Fruit fly (Drosophila melanogaster) whole organism, embryonic: Measurements from ENCODE around the gene CG34253.

Source experiments
- B-H2 ChIP-seq: fragments of 200-800 bp; sonication (Bioruptor generic); optimal IDR thresholded peaks from 2 replicates; lab custom pipeline; 2018; ENCODE audit warnings: missing biosample characterization, mild to moderate bottlenecking, missing genetic modification characterization
- CG10209 ChIP-seq: fragments of 200-800 bp; sonication (Bioruptor generic); optimal IDR thresholded peaks from 3 replicates; lab custom pipeline; 2017; ENCODE audit warnings: missing biosample characterization, mild to moderate bottlenecking, missing genetic modification characterization, missing genetic modification reagents
- CG10462 ChIP-seq: fragments of 200-800 bp; sonication (Bioruptor generic); optimal IDR thresholded peaks from 2 replicates; lab custom pipeline; 2016; ENCODE audit warnings: missing biosample characterization, missing genetic modification characterization
- CG13287 ChIP-seq: fragments of 200-800 bp; sonication (Bioruptor generic); IDR thresholded peaks from 2 replicates; pipeline ENCODE4 v1.3.6; 2022; ENCODE audit warnings: missing biosample characterization, missing genetic modification characterization; ENCODE audit not compliant: partially characterized antibody
- CG14050 ChIP-seq: fragments of 200-800 bp; sonication (Bioruptor generic); IDR thresholded peaks from 3 replicates; pipeline ENCODE4 v1.3.6; 2022; ENCODE audit warnings: missing biosample characterization, missing genetic modification characterization
- CG15514 ChIP-seq: fragments of 200-800 bp; sonication (Bioruptor generic); optimal IDR thresholded peaks from 3 replicates; lab custom pipeline; 2017; ENCODE audit warnings: missing biosample characterization, missing genetic modification characterization, mild to moderate bottlenecking, moderate library complexity, missing genetic modification reagents
- CG16779 ChIP-seq: fragments of 200-800 bp; sonication (Bioruptor generic); IDR thresholded peaks from 2 replicates; pipeline ENCODE4 v1.3.6; 2022; ENCODE audit warnings: missing biosample characterization, missing genetic modification characterization
- CG17568 ChIP-seq: fragments of 200-800 bp; sonication (Bioruptor generic); optimal IDR thresholded peaks from 2 replicates; lab custom pipeline; 2018; ENCODE audit warnings: missing biosample characterization, mild to moderate bottlenecking, missing genetic modification characterization, moderate library complexity
- CG17802 ChIP-seq: fragments of 200-800 bp; sonication (Bioruptor generic); optimal IDR thresholded peaks from 2 replicates; lab custom pipeline; 2018; ENCODE audit warnings: missing biosample characterization, mild to moderate bottlenecking, missing genetic modification characterization, moderate library complexity
- CG17912 ChIP-seq: fragments of 200-800 bp; sonication (Bioruptor generic); optimal IDR thresholded peaks from 2 replicates; lab custom pipeline; 2018; ENCODE audit warnings: missing biosample characterization, mild to moderate bottlenecking, missing genetic modification characterization
- CG18262 ChIP-seq: fragments of 200-800 bp; optimal IDR thresholded peaks from 3 replicates; lab custom pipeline; 2019; ENCODE audit warnings: missing biosample characterization, mild to moderate bottlenecking, missing genetic modification characterization, moderate library complexity
- CG18619 ChIP-seq: fragments of 200-800 bp; sonication (Bioruptor generic); optimal IDR thresholded peaks from 3 replicates; lab custom pipeline; 2017; ENCODE audit warnings: missing biosample characterization, mild to moderate bottlenecking, missing genetic modification characterization
- CG2202 ChIP-seq: fragments of 200-800 bp; sonication (Bioruptor generic); optimal IDR thresholded peaks from 2 replicates; lab custom pipeline; 2018; ENCODE audit warnings: missing biosample characterization, mild to moderate bottlenecking, missing genetic modification characterization
- CG30431 ChIP-seq: fragments of 200-800 bp; sonication (Bioruptor generic); optimal IDR thresholded peaks from 2 replicates; lab custom pipeline; 2017; ENCODE audit warnings: missing biosample characterization, missing genetic modification characterization
- CG3065 ChIP-seq: fragments of 200-800 bp; sonication (Bioruptor generic); optimal IDR thresholded peaks from 2 replicates; lab custom pipeline; 2016; ENCODE audit warnings: missing biosample characterization, missing genetic modification characterization
- CG3407 ChIP-seq: fragments of 200-800 bp; sonication (Bioruptor generic); optimal IDR thresholded peaks from 2 replicates; lab custom pipeline; 2018; ENCODE audit warnings: missing biosample characterization, mild to moderate bottlenecking, missing genetic modification characterization
- CG4328 ChIP-seq: fragments of 200-800 bp; sonication (Bioruptor generic); optimal IDR thresholded peaks from 3 replicates; lab custom pipeline; 2017; ENCODE audit warnings: missing biosample characterization, missing genetic modification reagents, missing genetic modification characterization
- CG4360 ChIP-seq: fragments of 200-800 bp; sonication (Bioruptor generic); IDR thresholded peaks from 2 replicates; pipeline ENCODE4 v1.3.6; 2022; ENCODE audit warnings: missing biosample characterization, missing genetic modification characterization
- CG6175 ChIP-seq: fragments of 200-800 bp; sonication (Bioruptor generic); IDR thresholded peaks from 3 replicates; pipeline ENCODE4 v1.3.6; 2022; ENCODE audit warnings: missing biosample characterization, missing genetic modification characterization
- CG6654 ChIP-seq: fragments of 200-800 bp; sonication (Bioruptor generic); optimal IDR thresholded peaks from 2 replicates; lab custom pipeline; 2017; ENCODE audit warnings: missing biosample characterization, mild to moderate bottlenecking, missing genetic modification characterization
- CG7372 ChIP-seq: fragments of 200-800 bp; sonication (Bioruptor generic); IDR thresholded peaks from 2 replicates; pipeline ENCODE4 v1.3.6; 2022; ENCODE audit warnings: missing biosample characterization, missing genetic modification characterization
- CG8281 ChIP-seq: fragments of 200-800 bp; sonication (Bioruptor generic); optimal IDR thresholded peaks from 2 replicates; lab custom pipeline; 2018; ENCODE audit warnings: missing biosample characterization, mild to moderate bottlenecking, missing genetic modification characterization, moderate library complexity
- CkIIα-i1 ChIP-seq: fragments of 200-800 bp; sonication (Bioruptor generic); IDR thresholded peaks from 2 replicates; pipeline ENCODE4 v1.3.6; 2022; ENCODE audit warnings: missing biosample characterization, missing genetic modification characterization
- Dek ChIP-seq: fragments of 200-800 bp; sonication (Bioruptor generic); optimal IDR thresholded peaks from 3 replicates; lab custom pipeline; 2019; ENCODE audit warnings: missing biosample characterization, mild to moderate bottlenecking, missing genetic modification characterization, moderate library complexity
- Fer2 ChIP-seq: fragments of 200-800 bp; sonication (Bioruptor generic); optimal IDR thresholded peaks from 2 replicates; lab custom pipeline; 2018; ENCODE audit warnings: missing biosample characterization, mild to moderate bottlenecking, missing genetic modification characterization, moderate library complexity
- GATAe ChIP-seq: fragments of 200-800 bp; sonication (Bioruptor generic); conservative IDR thresholded peaks from 2 replicates; pipeline ENCODE4 v1.3.6; 2022; ENCODE audit warnings: missing biosample characterization, missing genetic modification characterization
- Hand ChIP-seq: fragments of 200-800 bp; sonication (Bioruptor generic); optimal IDR thresholded peaks from 2 replicates; lab custom pipeline; 2017; ENCODE audit warnings: mild to moderate bottlenecking, missing biosample characterization, missing genetic modification reagents, missing genetic modification characterization
- Hmr ChIP-seq: fragments of 200-800 bp; sonication (Bioruptor generic); optimal IDR thresholded peaks from 3 replicates; lab custom pipeline; 2017; ENCODE audit warnings: mild to moderate bottlenecking, missing biosample characterization, missing genetic modification reagents, missing genetic modification characterization
- Lim3 ChIP-seq: fragments of 200-800 bp; sonication (Bioruptor generic); IDR thresholded peaks from 2 replicates; pipeline ENCODE4 v1.3.6; 2022; ENCODE audit warnings: missing biosample characterization, missing genetic modification characterization
- NFAT ChIP-seq: fragments of 200-800 bp; sonication (Bioruptor generic); IDR thresholded peaks from 2 replicates; pipeline ENCODE4 v1.3.6; 2022; ENCODE audit warnings: missing biosample characterization, missing genetic modification characterization
- Scr ChIP-seq: fragments of 200-800 bp; sonication (Bioruptor generic); IDR thresholded peaks from 2 replicates; pipeline ENCODE4 v1.3.6; 2022; ENCODE audit warnings: missing biosample characterization, missing genetic modification characterization; ENCODE audit not compliant: partially characterized antibody
- Six4 ChIP-seq: fragments of 200-800 bp; sonication (Bioruptor generic); optimal IDR thresholded peaks from 2 replicates; lab custom pipeline; 2016; ENCODE audit warnings: missing biosample characterization, missing genetic modification characterization
- Sry-δ ChIP-seq: fragments of 200-800 bp; sonication (Bioruptor generic); optimal IDR thresholded peaks from 2 replicates; lab custom pipeline; 2016; ENCODE audit warnings: missing biosample characterization, missing genetic modification characterization
- ab ChIP-seq: fragments of 200-800 bp; sonication (Bioruptor generic); optimal IDR thresholded peaks from 2 replicates; lab custom pipeline; 2016; ENCODE audit warnings: missing biosample characterization, missing genetic modification characterization
- amos ChIP-seq: fragments of 200-800 bp; sonication (Bioruptor generic); IDR thresholded peaks from 2 replicates; pipeline ENCODE4 v1.3.6; 2022; ENCODE audit warnings: missing biosample characterization, missing genetic modification characterization; ENCODE audit not compliant: partially characterized antibody
- bsh ChIP-seq, 2 experiments: fragments of 200-800 bp; sonication (Bioruptor generic); optimal IDR thresholded peaks; 2 replicates each; lab custom pipeline; 2017 to 2018; ENCODE audit warnings: mild to moderate bottlenecking in 2 of 2, missing biosample characterization in 2 of 2, missing genetic modification characterization in 2 of 2, moderate library complexity in 1 of 2
- caup ChIP-seq: fragments of 200-800 bp; sonication (Bioruptor generic); optimal IDR thresholded peaks from 3 replicates; lab custom pipeline; 2017; ENCODE audit warnings: missing biosample characterization, mild to moderate bottlenecking, missing genetic modification characterization, moderate library complexity; ENCODE audit not compliant: severe bottlenecking
- da ChIP-seq: fragments of 200-800 bp; sonication (Bioruptor generic); optimal IDR thresholded peaks from 2 replicates; lab custom pipeline; 2016; ENCODE audit warnings: missing biosample characterization, missing genetic modification characterization
- dpn ChIP-seq, 2 experiments: fragments of 200-800 bp; sonication (Bioruptor generic); optimal IDR thresholded peaks; 3 replicates each; lab custom pipeline; 2016; ENCODE audit warnings: missing biosample characterization in 2 of 2, missing genetic modification characterization in 2 of 2
- emc ChIP-seq: fragments of 200-800 bp; sonication (Bioruptor generic); optimal IDR thresholded peaks from 2 replicates; lab custom pipeline; 2016; ENCODE audit warnings: missing biosample characterization, missing genetic modification characterization
- en ChIP-seq: fragments of 200-800 bp; sonication (Bioruptor generic); optimal IDR thresholded peaks from 2 replicates; lab custom pipeline; 2016; ENCODE audit warnings: missing biosample characterization, missing genetic modification characterization
- gcm2 ChIP-seq: fragments of 200-800 bp; sonication (Bioruptor generic); optimal IDR thresholded peaks from 2 replicates; lab custom pipeline; 2016; ENCODE audit warnings: missing biosample characterization, missing genetic modification characterization
- hb ChIP-seq: fragments of 200-800 bp; sonication (Bioruptor generic); IDR thresholded peaks from 3 replicates; pipeline ENCODE4 v1.3.6; 2022; ENCODE audit warnings: missing biosample characterization, missing genetic modification characterization; ENCODE audit not compliant: partially characterized antibody
- inv ChIP-seq: fragments of 200-800 bp; sonication (Bioruptor generic); IDR thresholded peaks from 2 replicates; pipeline ENCODE4 v1.3.6; 2022; ENCODE audit warnings: missing biosample characterization, missing genetic modification characterization; ENCODE audit not compliant: partially characterized antibody
- jing ChIP-seq: fragments of 200-800 bp; sonication (Bioruptor generic); optimal IDR thresholded peaks from 2 replicates; lab custom pipeline; 2018; ENCODE audit warnings: missing biosample characterization, mild to moderate bottlenecking, missing genetic modification characterization
- pzg ChIP-seq: fragments of 200-800 bp; sonication (Bioruptor generic); optimal IDR thresholded peaks from 3 replicates; lab custom pipeline; 2018; ENCODE audit warnings: missing biosample characterization, mild to moderate bottlenecking, missing genetic modification characterization, moderate library complexity
- tin ChIP-seq: fragments of 200-800 bp; sonication (Bioruptor generic); optimal IDR thresholded peaks from 3 replicates; lab custom pipeline; 2016; ENCODE audit warnings: missing biosample characterization, missing genetic modification characterization
- trh ChIP-seq: fragments of 200-800 bp; sonication (Bioruptor generic); optimal IDR thresholded peaks from 2 replicates; lab custom pipeline; 2016; ENCODE audit warnings: missing biosample characterization, missing genetic modification characterization
- tx ChIP-seq: fragments of 200-800 bp; sonication (Bioruptor generic); optimal IDR thresholded peaks from 2 replicates; lab custom pipeline; 2016; ENCODE audit warnings: missing biosample characterization, missing genetic modification characterization
- unpg ChIP-seq: fragments of 200-800 bp; sonication (Bioruptor generic); optimal IDR thresholded peaks from 3 replicates; lab custom pipeline; 2018; ENCODE audit warnings: missing biosample characterization, mild to moderate bottlenecking, missing genetic modification characterization, moderate library complexity
- zen ChIP-seq: fragments of 200-800 bp; sonication (Bioruptor generic); optimal IDR thresholded peaks from 3 replicates; lab custom pipeline; 2018; ENCODE audit warnings: missing biosample characterization, mild to moderate bottlenecking, missing genetic modification characterization, moderate library complexity

The CG34253 gene

DNA sequence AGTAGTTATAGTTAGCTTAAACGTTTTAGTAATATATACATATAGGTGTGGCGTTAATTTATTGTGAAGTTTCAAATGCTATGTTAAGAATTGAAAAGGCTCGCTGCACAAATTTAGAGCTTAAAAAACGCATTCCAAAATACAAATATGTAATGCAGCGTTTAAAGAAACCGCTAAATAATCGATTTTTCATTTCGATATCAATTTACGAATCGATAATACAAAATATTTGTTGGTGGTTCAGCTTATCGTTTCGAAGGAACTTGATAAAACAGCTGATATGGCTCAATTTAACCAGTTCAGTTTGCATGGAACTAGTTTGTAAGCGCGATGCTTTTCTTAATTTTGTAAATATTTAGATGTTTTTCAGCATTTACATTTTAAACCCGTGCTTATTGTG, 25.5 kb upstream of the CG34253 start, which contains the start of the genes CG32195 and CG7341 (continued):
- TF ChIP-seq Hmr (GFP tag; lab: Kevin White, UChicago) (no peak), CG13287 (GFP tag; lab: Robert Waterston, UW) (peak; percentile 89), bsh (GFP tag; optimal IDR thresholded peaks at IDR 0.05; lab: Kevin White, UChicago) (no peak), CG17568 (peak; percentile 26), CG17802 (tag; lab: Kevin White, UChicago) (no peak), dpn (GFP tag; optimal IDR thresholded peaks at IDR 0.05; lab: Kevin White, UChicago) (no peak), Hand (GFP tag; lab: Kevin White, UChicago) (no peak), tx (no peak), Six4 (GFP tag; lab: Kevin White, UChicago) (no peak), CG18619 (no peak), CG15514 (peak; percentile 99), NFAT (GFP tag; lab: Robert Waterston, UW) (no peak), Dek (tag; lab: Kevin White, UChicago) (no peak), trh (GFP tag; lab: Kevin White, UChicago) (no peak), Lim3 (GFP tag; lab: Robert Waterston, UW) (no peak), CG4328 (no peak), tin (GFP tag; lab: Kevin White, UChicago) (no peak), CG10462 (GFP tag; lab: Kevin White, UChicago) (no peak), B-H2 (no peak), pzg (GFP tag; lab: Kevin White, UChicago) (peak; percentile 64), inv (GFP tag; lab: Robert Waterston, UW) (0 out of 2 replicates have a peak, but pooled peaks have one; percentile 32), CG3407 (GFP tag; lab: Kevin White, UChicago) (no peak), Scr (GFP tag; lab: Robert Waterston, UW) (peak; percentile 69), CG2202 (tag; lab: Kevin White, UChicago) (no peak), en (GFP tag; lab: Kevin White, UChicago) (no peak), CkIIα-i1 (GFP tag; lab: Robert Waterston, UW) (no peak), jing (no peak), Sry-δ (GFP tag; lab: Kevin White, UChicago) (peak; percentile 37), CG8281 (tag; lab: Kevin White, UChicago) (no peak), CG3065 (GFP tag; lab: Kevin White, UChicago) (no peak), CG16779 (GFP tag; lab: Robert Waterston, UW) (no peak), CG10209 (GFP tag; lab: Kevin White, UChicago) (no peak), ab (no peak), CG30431 (GFP tag; lab: Kevin White, UChicago) (no peak), gcm2 (GFP tag; lab: Kevin White, UChicago) (no peak), emc (GFP tag; lab: Kevin White, UChicago) (no peak), amos (GFP tag; lab: Robert Waterston, UW) (peak; percentile 68; the same call in 1 of the 2 replicates), hb (GFP tag; lab: Robert Waterston, UW) (peak; percentile 53; the same call in 1 of the 3 replicates), CG6175 (GFP tag; lab: Robert Waterston, UW) (no peak), Fer2 (tag; lab: Kevin White, UChicago) (no peak), CG6654 (GFP tag; lab: Kevin White, UChicago) (no peak), CG14050 (GFP tag; lab: Robert Waterston, UW) (no peak), CG18262 (tag; lab: Kevin White, UChicago) (no peak), CG17912 (no peak), da (GFP tag; lab: Kevin White, UChicago) (no peak), GATAe (GFP tag; lab: Robert Waterston, UW) (no peak), CG4360 (GFP tag; lab: Robert Waterston, UW) (no peak), zen (tag; lab: Kevin White, UChicago) (no peak), unpg (no peak), caup (no peak), CG7372 (GFP tag; lab: Robert Waterston, UW) (no peak)
